Fruit fly (Drosophila melanogaster) ovary, adult (tissue): Measurements from ENCODE around the gene Shmt.

Experiments used
- CG17801 ChIP-seq: fragments of 200-800 bp; optimal IDR thresholded peaks from 2 replicates; lab custom pipeline; 2019; ENCODE audit warnings: missing biosample characterization, mild to moderate bottlenecking, missing genetic modification characterization, moderate library complexity; ENCODE audit not compliant: partially characterized antibody

Gene Shmt

DNA sequence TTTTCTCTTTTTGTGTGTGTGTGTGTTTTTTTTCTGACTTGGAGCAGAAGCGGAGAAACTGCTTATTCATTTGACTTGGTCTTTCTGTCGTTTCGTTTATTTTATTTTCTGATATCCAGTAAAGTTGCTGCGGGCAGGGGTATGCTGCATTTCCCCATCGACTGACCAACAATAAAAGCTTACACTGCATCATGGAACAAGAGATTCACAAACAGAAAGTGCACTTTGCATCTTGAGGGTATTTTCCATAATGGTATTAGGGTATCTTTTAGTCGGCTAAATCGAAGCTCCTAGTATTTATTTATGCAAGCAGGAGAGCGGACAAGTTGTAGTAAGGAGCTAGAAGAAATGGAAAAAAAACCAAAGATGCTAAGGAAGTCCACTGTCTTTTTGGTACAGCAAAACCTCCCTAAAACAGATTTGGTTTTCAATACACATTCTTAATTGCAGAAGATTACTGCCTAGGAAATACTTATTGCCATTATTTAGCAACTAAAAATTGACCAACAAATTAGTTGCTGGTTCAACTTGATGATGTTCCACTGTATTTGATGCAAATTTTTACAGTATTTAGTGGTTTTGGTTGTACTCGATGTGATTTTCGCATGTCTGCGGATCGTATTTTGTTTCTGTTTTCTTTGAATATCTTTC is 15.9 kb upstream of the Shmt start:
- peak; percentile 95 for TF ChIP-seq CG17801

DNA sequence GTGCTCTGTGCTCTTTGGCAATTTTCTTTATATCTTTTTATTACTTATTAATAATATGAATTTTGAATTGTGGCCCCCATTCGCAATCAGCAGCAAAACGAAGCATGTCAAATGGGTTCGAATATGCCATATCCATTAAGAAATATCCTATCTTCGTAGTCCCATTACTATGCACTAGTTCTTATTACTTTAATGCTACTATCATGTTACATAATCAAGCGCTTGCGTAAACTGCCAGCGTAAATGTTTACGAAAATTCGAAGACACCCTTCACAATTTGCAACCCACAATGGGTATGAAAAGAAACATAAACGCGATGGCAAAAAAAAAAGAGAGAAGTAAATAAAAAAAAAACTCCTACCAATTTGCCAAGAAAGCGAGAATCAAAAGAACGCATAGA is 10.1 kb upstream of the Shmt start:
- peak; percentile 47 for TF ChIP-seq CG17801

DNA sequence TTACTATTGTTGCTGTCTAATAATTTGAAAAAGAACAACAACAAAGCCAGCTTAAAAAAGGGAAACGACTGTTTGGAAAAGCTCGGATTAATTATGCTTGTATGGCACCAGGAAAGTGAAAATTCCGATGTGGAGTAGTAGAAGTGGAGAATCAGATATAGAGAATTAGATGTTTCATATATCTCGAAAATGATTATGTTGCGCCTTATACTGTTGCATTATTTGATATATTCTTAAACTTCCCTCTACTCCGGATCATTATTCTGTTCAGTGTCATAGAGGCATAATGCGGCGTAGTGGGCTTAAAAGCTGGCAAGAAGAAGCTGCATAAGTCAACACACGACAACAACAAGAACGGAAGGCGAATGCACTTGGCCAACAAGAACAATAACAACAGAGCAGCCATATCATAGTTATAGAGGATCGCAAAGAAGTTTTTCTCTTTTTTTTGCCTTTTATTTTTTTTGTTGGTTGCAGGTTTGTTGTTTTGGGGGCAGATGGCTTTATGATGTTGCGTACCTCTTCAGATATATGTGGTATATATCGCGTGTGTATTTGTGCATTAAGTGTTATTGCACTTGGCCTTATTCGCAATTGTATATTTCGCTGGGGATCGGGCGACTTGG is 9.3 kb upstream of the Shmt start:
- peak; percentile 73 for TF ChIP-seq CG17801

DNA sequence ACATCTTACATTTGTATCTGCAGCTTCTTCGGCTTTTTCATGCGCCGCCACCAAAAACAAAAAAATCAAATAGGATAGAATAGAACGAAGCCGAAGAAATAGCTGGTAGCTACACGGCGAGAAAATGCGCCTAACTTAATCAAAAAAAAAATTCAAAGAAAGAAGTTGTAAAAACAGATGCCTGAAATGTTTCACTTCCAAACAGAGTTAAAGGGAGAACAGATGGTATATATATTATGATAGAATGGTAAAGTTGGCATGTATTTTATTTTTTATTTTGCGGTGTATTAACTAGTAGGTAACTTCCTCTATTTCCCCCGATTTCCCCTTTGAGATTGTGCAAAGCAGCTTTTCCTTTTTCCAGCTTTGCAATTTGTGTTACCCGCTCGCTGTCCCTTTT is 7.8 kb upstream of the Shmt start:
- TF ChIP-seq CG17801, result no peak

DNA sequence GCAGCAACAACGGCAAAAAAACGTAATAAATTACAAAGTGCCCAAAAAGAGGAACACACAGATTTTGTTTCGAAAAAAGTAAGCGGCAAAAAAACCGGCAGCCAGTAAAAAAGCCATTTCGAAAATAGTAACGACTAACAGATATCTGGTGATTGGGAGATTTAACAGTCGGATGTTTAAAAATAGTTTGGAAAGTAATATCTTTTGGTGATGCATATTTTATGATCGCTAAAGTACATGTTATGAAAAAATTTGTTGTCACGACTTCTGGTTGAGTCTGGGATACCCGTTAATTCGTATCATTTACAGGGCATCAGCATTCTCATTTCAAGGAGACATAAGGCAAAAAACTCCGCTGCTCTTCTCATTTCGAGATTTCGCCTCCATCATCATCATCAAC is 6.5 kb upstream of the Shmt start:
- TF ChIP-seq CG17801, result no peak

DNA sequence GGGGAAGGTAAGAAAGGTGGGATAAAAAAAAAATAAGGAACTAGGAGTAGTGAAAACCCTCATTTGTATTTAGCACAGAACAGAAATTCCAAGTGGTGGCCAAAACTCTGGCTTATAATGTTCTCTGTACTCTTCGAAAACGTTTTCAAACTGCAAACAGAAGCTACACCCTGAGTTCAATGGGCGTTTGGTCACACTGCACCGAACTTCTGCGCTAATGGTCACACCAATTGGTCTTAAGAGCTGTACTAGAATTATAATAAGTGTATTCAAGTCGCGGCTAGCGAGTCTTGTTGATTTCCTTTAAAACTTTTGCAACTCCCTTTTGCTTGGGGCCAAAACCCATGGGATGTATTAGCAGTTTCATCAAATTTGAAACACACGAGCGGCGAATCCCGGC is 5.5 kb upstream of the Shmt start:
- no peak for TF ChIP-seq CG17801

DNA sequence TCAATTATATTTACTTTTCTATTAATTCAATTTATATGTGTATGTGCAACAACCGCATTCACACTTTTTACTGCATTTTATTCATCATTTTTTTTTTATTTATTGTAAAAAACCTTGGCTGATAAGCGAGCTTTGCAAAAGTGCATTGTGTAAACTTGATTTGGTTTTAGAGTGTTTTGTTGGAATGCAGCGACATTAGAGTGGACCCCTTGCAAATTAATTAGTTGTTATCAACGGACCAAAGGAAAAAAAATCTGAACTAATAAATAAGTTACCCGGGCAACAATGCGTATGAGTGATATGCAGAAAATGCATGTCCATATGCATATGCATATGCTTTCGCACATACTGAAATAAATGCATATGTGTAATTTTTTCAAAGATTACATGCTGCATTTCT is 4.3 kb upstream of the Shmt start:
- TF ChIP-seq CG17801, result no peak

DNA sequence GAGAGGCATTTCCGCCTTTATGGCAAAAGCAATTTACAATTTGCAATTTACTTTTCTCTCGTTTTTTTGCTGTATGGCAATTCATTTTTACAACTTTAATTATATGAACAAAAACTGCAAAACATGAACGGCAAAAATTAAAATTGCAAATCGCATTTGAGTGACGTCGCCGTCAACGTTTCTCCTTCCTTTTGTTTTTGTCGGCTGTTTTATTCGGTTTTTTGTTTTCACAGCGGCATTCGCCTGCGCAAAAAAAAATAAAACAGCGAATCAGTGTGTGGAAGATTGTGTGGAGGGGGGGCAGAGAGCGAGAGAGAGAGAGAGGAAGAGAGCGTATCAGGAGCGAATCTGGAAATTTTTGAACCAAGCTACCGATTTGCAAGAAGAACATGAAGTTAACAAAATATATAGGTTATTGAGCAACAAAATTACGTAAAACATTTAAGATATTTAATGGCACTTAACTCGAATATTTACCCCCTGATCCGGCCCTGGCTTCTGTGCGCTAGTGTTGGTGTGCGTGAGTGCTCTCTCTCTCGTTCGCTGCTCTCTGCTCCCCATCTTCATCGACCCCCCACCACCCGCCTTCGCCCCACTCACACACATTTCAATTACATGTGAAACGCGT is 2.0 kb upstream of the Shmt start:
- TF ChIP-seq CG17801, result peak; percentile 94

DNA sequence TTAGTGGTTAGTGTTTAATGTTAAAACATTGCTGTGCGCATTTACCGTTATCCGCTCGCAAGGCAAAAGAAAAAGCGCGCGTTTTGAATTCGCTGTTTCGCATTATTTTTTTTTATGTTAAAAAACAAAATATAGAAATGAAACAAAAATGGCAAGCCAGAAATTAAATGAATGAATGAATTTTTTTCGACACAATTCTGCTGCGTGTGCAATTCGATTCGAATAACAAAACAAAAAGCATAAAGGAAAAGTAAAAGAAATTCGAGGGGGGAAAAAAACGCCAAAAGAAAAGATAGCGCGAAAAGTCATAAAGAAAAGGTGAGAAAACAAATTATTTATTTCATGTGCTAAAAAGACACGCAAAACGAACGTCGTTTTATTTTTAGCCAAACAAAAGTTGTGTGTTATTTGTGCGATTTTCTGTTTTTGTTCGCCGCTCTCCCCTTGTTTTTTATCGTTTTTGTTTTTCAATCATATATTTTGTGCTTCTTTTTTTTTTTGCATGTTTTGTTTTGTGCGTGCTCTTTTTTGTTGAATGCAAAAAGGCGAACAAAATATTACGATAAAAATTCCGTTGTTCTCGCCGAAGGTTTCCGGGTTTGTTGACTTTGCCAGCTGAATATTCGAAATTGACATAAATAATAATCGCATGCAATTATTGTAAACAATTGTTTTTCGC is 852 bp upstream of the Shmt start:
- peak; percentile 25 for TF ChIP-seq CG17801

DNA sequence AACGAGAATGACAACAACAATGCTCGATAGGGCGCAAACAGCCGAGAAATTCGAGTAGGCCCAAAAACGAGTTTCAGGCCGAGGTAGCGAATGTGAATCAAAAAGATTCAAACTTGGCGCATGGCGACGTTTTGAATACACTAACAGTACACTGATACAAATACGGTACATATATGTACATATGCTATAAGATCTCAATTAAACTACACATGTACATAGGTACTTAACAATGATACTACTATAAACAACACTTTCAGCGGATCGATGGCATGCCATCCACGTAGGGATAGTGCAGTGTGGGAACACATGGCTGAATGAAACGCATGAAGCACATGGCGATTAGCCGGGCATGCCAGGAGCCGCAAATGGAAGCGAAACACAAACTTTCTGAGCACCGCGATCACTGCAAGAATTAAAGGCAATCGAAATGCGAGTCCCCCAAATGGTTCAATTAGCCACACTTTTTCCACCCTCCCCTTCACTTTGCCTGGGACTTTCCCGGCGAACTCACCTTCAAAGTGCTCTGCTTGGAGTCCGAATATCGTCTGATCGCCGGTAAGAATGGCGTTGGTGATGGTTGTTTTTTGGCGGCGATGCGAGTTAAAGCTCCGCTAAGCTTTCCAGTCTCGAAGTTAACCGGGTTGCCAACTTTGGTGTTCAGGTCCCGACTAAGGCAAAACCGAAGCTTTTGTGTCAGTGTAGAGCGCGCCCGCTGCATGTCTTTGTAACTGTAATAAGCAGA is 674 bp downstream of the Shmt start:
- peak; percentile 79 for TF ChIP-seq CG17801

DNA sequence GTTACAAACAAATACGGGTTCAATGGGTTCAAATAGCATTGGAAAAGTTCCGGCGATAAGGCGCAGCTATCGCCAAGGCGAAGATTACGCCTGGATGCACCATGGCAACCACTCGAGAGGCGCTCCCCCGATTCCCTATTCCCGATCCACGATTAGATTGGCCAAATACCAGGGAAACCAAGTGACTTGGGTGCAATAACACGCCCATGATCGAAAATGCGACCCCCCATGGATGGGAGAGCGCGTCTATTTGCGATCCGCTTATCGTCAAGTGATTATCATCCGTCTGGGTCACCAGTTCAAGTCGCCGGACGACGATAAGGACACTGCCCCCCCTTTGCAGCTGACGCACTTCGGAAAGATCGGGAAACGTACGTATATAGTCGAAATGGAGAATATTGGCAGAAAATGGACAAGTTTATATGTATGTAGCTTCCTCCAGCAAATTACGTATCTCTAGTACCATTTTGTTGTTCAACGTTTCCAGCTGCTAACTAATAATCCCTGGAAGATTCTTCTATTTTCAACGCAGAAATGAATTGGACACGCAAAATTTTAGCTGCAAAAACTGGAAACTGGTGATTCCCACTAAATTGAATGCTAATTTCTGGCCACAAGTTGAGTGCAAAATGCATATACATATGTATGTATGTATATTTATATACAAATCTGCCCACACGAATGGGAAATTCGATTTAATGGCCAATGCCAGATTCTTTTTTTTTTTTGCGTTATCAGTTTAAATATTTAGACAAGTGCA is 1.4 kb downstream of the Shmt start:
- TF ChIP-seq CG17801, result no peak

DNA sequence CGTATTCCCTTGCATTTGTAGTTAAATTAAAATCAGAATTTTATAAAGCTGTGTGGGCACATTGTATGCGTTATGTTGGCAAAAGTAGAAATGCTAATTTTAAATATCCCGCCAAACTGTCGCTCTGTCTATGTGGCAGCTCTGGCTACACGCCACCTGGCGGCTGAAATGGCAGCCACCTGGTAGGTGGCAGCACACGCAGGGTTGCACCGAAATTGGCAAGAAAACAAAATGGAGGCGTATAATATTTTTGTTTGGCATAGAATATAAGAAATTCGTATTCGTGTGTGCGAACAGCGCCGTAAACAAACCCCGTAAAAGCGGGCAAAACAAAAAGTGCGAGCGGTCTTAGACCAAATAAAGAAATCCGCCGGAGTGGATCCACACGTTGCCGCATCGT is 8.7 kb downstream of the Shmt start, which contains the start of gene CG12236:
CG12236 (plus strand) TSS at position 220 of the 400 bp plus-strand sequence.
- TF ChIP-seq CG17801, result peak; percentile 37

DNA sequence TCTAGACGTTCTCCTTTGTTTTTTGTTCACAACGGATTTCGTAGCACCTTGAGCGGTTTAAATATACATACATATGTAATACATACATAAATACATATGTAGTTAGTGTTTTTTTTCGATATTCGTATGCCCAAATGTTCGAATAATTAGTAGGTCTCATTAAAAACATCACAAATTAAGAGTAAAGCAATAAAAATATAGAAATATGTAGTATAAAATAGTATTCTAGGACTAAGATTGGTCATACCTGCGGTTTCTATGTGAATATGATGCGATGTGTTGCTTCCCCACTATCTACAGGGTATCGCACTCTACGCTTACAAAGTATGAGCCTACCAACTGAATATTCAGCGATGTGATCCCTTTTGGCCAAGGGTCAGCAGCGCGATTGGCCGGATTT is 11.2 kb downstream of the Shmt start, which contains the start of gene CG4020:
CG4020 (plus strand) TSS at position 301 of the 400 bp plus-strand sequence.
- TF ChIP-seq CG17801, result no peak

DNA sequence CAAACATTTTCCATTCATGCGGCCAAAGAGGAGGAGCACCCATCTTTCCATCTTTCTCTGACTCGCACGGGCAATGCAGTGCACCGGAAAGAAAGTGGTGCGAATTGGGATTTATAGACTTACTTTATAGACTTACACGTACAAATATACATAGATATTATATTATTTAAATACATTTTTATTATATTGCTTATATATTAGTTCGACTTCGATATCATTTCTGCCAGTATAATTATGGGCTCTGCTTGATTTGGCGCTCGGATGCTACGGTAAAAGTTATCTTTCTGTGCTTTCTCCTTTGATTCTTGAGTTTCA is 11.6 kb downstream of the Shmt start:
- no peak for TF ChIP-seq CG17801

DNA sequence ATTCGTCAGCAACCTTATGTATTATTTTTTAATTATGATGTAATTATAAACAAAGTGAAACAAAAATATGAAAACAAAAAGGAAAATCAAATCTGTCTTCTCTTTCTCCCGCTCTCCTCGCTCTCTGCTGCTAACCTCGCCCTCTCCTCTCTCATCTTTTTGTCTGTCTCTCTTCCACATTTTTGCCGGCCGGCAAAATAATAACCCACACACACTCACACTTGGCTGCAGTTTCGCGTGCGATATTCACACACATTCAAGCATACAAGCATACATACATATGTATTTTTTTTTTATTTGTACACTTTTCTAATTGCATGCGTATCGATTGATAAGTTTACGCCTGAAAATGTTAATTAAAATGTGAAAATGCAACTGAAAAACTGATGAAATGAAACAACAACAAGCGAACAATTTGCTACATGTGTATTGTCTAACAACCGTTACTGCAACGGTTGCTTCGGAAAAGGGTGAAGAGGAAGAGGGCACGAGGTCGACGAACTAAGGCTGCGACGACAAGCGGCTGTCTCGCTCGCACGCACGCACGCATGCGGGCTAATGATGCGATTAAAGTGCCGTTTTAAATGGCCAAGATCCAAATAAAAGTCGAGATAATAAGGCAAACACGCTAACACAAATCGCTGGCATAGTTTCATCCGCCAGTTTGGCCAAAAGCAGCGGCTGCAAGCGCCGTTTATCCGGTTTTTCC is 12.1 kb downstream of the Shmt start:
- TF ChIP-seq CG17801, result no peak
